Fruit fly (Drosophila melanogaster): ENCODE results near the gene Inx2.
A peak's percentile ranks its signal among the peaks of the same experiment; 100 is the strongest.

Gene Inx2

dm6 chrX:6983500-6984320, 14.8 kb upstream of the Inx2 start (continued):
- TF ChIP-seq NFAT (GFP tag; IDR thresholded peaks at IDR 0.05) (no peak), CG9437 (GFP tag; optimal IDR thresholded peaks at IDR 0.05) (no peak), shn (GFP tag; optimal IDR thresholded peaks at IDR 0.05) (no peak), CG34422 (GFP tag; IDR thresholded peaks at IDR 0.05) (no peak), sens (GFP tag) (peak; percentile 13)

DNA sequence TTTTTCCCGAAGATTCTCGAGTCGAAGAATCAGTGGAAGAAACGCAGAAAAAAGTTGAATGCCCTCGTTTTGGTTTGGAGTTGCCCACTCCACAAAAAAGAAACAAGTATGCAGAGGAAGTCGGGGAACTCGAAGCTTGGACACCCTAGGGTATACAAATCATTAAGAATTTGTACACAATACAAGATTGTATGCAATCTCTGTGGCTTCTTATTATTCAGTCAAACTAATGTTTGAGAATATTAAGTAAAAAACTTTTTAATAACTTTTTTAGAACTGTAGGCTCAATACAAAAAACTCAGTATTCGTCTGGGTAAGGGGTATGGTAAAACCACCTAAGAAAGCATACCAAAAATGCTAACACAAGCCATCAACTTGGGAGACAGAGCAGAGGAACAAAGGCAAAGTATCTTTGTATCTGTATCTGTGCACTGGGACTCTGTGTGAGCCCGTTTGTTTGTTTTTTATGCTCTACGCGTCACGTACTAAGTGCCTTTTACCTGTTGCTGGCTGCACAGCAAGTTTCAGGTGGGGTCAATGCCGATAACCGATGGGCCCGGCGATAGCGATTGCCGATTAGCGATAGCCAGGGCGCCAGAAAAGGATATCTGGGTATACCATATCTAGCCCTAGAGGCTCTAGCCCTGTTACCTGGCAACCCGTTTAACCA, 13.2 kb upstream of the Inx2 start:
- TF ChIP-seq Bdp1 (GFP tag; optimal IDR thresholded peaks at IDR 0.05) (peak; percentile 46), C15 (GFP tag; IDR thresholded peaks at IDR 0.05) (no peak), tio (GFP tag; optimal IDR thresholded peaks at IDR 0.05) (peak; percentile 77), az2 (GFP tag; optimal IDR thresholded peaks at IDR 0.05) (peak; percentile 87), CG18764 (GFP tag; optimal IDR thresholded peaks at IDR 0.05) (peak; percentile 44), maf-S (GFP tag; optimal IDR thresholded peaks at IDR 0.05) (peak; percentile 70), pfk (GFP tag; optimal IDR thresholded peaks at IDR 0.05) (peak; percentile 83), CG15601 (tag; optimal IDR thresholded peaks at IDR 0.05) (peak; percentile 88), gcm (GFP tag; optimal IDR thresholded peaks at IDR 0.05) (peak; percentile 77), CG10274 (GFP tag; optimal IDR thresholded peaks at IDR 0.05) (peak; percentile 46), wdn (GFP tag; IDR thresholded peaks at IDR 0.05) (peak; percentile 40; the same call in 1 of the 2 replicates), CG42726 (GFP tag; IDR thresholded peaks at IDR 0.05; ENCODE audit: partially characterized antibody) (no peak), gsb (GFP tag; IDR thresholded peaks at IDR 0.05) (no peak), CG1602 (GFP tag; optimal IDR thresholded peaks at IDR 0.05) (peak; percentile 79), Hr51 (GFP tag; optimal IDR thresholded peaks at IDR 0.05) (peak; percentile 51 to 74), CG14860 (GFP tag; IDR thresholded peaks at IDR 0.05; ENCODE audit: partially characterized antibody) (peak; percentile 51; the same call in 1 of the 3 replicates), CG17186 (GFP tag; optimal IDR thresholded peaks at IDR 0.05) (no peak), bcd (GFP tag; optimal IDR thresholded peaks at IDR 0.05) (peak; percentile 75), gro (GFP tag; optimal IDR thresholded peaks at IDR 0.05) (peak; percentile 68), TFAM (GFP tag; optimal IDR thresholded peaks at IDR 0.05) (peak; percentile 41), CG17359 (tag; optimal IDR thresholded peaks at IDR 0.05) (peak; percentile 77), salm (tag; optimal IDR thresholded peaks at IDR 0.05) (peak; percentile 62), bowl (GFP tag; IDR thresholded peaks at IDR 0.05) (no peak), CG7745 (tag; optimal IDR thresholded peaks at IDR 0.05) (no peak), HLH54F (GFP tag; optimal IDR thresholded peaks at IDR 0.05) (peak; percentile 40), aop (GFP tag; IDR thresholded peaks at IDR 0.05) (no peak), Awh (GFP tag; IDR thresholded peaks at IDR 0.05) (peak; percentile 80), HmgZ (tag; optimal IDR thresholded peaks at IDR 0.05) (peak; percentile 7), sob (GFP tag; IDR thresholded peaks at IDR 0.05) (peak; percentile 71), vnd (GFP tag; IDR thresholded peaks at IDR 0.05; ENCODE audit: partially characterized antibody) (no peak), CG4424 (GFP tag; optimal IDR thresholded peaks at IDR 0.05) (peak; percentile 81), CG14441 (GFP tag; IDR thresholded peaks at IDR 0.05) (no peak), tup (GFP tag; optimal IDR thresholded peaks at IDR 0.05) (peak; percentile 54), tin (GFP tag; optimal IDR thresholded peaks at IDR 0.05) (peak; percentile 75), CG4328 (GFP tag; optimal IDR thresholded peaks at IDR 0.05) (no peak), cwo (GFP tag; optimal IDR thresholded peaks at IDR 0.05) (peak; percentile 49), row (GFP tag; IDR thresholded peaks at IDR 0.05) (peak; percentile 90), bsh (GFP tag; optimal IDR thresholded peaks at IDR 0.05) (peak; percentile 81 to 94), cad (GFP tag; optimal IDR thresholded peaks at IDR 0.05) (no peak), Oli (tag; optimal IDR thresholded peaks at IDR 0.05) (peak; percentile 82), sqz (GFP tag; optimal IDR thresholded peaks at IDR 0.05) (peak; percentile 73)
